Fruit fly (Drosophila melanogaster): ENCODE results near the gene CG5611.

DNA sequence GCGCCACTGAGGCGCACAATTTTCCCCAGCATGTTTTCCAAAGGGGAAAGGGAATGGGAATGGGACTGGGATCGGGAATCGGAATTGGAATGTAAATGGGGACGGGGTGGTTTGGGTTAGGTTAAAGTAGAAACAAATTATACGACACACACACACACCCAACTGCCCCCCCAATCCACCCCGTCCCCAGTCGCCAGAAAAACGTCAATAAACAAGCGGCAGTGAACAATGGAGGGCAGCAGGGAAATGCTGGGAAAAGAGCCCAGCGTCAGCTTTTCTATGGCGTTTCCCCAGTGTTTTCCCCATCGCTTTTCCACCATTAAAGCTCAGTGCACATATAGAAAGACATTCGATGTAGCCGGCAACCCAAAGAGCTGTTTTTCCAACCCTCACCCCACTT, 25.2 kb downstream of the CG5611 start:
- TF ChIP-seq CTCF (optimal IDR thresholded peaks at IDR 0.05), result no peak
- no peak for TF ChIP-seq CG8478 (optimal IDR thresholded peaks at IDR 0.05)

Data from S2 (cell line).